Worm (Caenorhabditis elegans) whole organism, late embryonic: ENCODE data around the gene K10C2.8.

ENCODE experiments used
- ceh-48 ChIP-seq: sonication (generic microtip); optimal IDR thresholded peaks from 2 replicates; lab custom pipeline; 2016; ENCODE audit warnings: missing genetic modification characterization, inconsistent platforms, missing compliant biosample characterization
- che-1 ChIP-seq: sonication (generic microtip); optimal IDR thresholded peaks from 2 replicates; lab custom pipeline; 2016; ENCODE audit warnings: mild to moderate bottlenecking, missing genetic modification characterization, missing compliant biosample characterization
- hlh-15 ChIP-seq: sonication (generic microtip); optimal IDR thresholded peaks from 2 replicates; lab custom pipeline; 2016; ENCODE audit warnings: missing genetic modification characterization, missing compliant biosample characterization
- pha-4 ChIP-seq: fragments of 150-350 bp; optimal IDR thresholded peaks from 2 replicates; lab custom pipeline; 2018; ENCODE audit warnings: missing biosample characterization, missing genetic modification reagents, missing genetic modification characterization
- unc-55 ChIP-seq: sonication (generic microtip); optimal IDR thresholded peaks from 2 replicates; lab custom pipeline; 2017; ENCODE audit warnings: missing biosample characterization, missing genetic modification reagents, missing genetic modification characterization
- unc-86 ChIP-seq: sonication (generic microtip); optimal IDR thresholded peaks from 2 replicates; lab custom pipeline; 2016; ENCODE audit warnings: missing genetic modification characterization, missing compliant biosample characterization

- TF ChIP-seq unc-86 (tag; lab: Kevin White, UChicago) (no peak), ceh-48 (tag; lab: Kevin White, UChicago) (no peak), che-1 (tag; lab: Kevin White, UChicago) (no peak), pha-4 (tag; lab: Kevin White, UChicago) (no peak), unc-55 (GFP tag; lab: Kevin White, UChicago) (no peak), hlh-15 (tag; lab: Kevin White, UChicago) (no peak)
Observed at ce11 chrX:6391491-6391890, 46.0 kb downstream of the K10C2.8 start, which contains the start of gene igcm-2.
